Worm (Caenorhabditis elegans): ENCODE measurements around the gene perm-1.

DNA sequence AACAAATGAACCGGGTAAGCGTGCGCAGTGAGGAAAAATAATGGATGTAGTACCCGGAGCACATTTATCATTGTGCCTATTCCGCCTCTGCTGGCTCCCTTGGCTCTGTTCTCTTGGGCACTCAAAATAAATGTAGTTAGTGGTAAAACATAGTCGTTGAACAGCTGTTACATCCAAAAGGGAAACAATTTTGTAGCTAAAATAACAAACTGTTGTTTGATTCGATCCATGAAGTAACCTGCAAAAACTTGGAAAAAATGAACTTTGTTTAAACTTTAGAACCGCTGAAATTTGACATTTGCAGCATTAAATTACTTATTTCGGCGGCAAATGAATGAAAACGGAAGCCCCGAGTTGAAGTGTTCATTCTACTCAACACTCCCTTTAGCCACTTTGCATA lies 13.0 kb downstream of the perm-1 start:
- no peak for TF ChIP-seq mdl-1 (tag; optimal IDR thresholded peaks at IDR 0.05)
- TF ChIP-seq ceh-82 (tag; optimal IDR thresholded peaks at IDR 0.05) = no peak
- TF ChIP-seq unc-62 (GFP tag; optimal IDR thresholded peaks at IDR 0.05 in 1 of 2) = peak in 1 of 2 experiments; percentile 68
- TF ChIP-seq unc-62 (tag; optimal IDR thresholded peaks at IDR 0.05) = no peak
- TF ChIP-seq nhr-11 (tag; optimal IDR thresholded peaks at IDR 0.05) = no peak
- TF ChIP-seq lin-39 (tag; optimal IDR thresholded peaks at IDR 0.05) = no peak
- no peak for TF ChIP-seq nhr-237 (tag; optimal IDR thresholded peaks at IDR 0.05)
- no peak for TF ChIP-seq lir-3 (tag; optimal IDR thresholded peaks at IDR 0.05)
- TF ChIP-seq duxl-1 (tag; optimal IDR thresholded peaks at IDR 0.05; ENCODE audit: poor library complexity) = no peak

Data from whole organism, L4 larva.